Fruit fly (Drosophila melanogaster) Kc167 (cell line): Measurements from ENCODE around the gene CG6083.
"Not testable (repeated sequence)": the region's sequence is repeated elsewhere in the genome, so short reads cannot be mapped to it uniquely, and the experiment has no call there.

Source experiments
- Myc ChIP-seq: fragments of >200 bp; optimal IDR thresholded peaks from 2 replicates; lab custom pipeline; 2017; ENCODE audit warnings: missing external identifiers
- Sin3A ChIP-seq: fragments of >200 bp; optimal IDR thresholded peaks from 2 replicates; lab custom pipeline; 2018; ENCODE audit warnings: missing external identifiers
- h ChIP-seq: fragments of >200 bp; optimal IDR thresholded peaks from 3 replicates; lab custom pipeline; 2018; ENCODE audit warnings: missing external identifiers
- insv ChIP-seq: fragments of >200 bp; optimal IDR thresholded peaks from 3 replicates; lab custom pipeline; 2018; ENCODE audit warnings: missing external identifiers
- psq ChIP-seq: fragments of >200 bp; optimal IDR thresholded peaks from 2 replicates; lab custom pipeline; 2017; ENCODE audit warnings: missing external identifiers
- ttk ChIP-seq: sonication (Bioruptor generic); optimal IDR thresholded peaks from 2 replicates; lab custom pipeline; 2017; ENCODE audit warnings: missing external identifiers

The CG6083 gene

DNA sequence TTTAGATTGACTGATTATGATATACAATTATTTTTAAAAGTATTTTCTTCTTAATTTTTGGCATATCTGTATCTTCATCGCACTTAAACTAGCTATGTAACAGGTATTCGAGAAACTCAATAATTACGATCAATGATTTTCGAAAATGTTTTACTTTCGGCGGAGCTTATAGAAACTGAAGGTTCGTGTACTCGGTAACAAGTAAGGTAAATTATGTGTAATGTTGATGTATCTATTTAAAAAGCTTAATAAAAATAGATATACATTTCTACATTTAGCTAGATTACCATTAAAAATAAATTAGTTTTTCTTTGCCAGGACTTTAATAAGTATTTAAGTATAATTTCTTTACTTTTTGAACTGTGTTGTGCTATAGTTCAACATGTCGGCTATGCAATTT is 47.1 kb downstream of the CG6083 start:
- TF ChIP-seq ttk (lab: Kevin White, UChicago) (no peak), psq (lab: Kevin White, UChicago) (no peak), h (lab: Kevin White, UChicago) (no peak), insv (no peak)

dm6 chr3L:11578211-11578673 is 47.7 kb downstream of the CG6083 start, which contains the start of gene CG33270:
Gene CG33270 (minus strand): TSS chr3L:11578623.
- TF ChIP-seq psq (lab: Kevin White, UChicago) (no peak), Sin3A (lab: Kevin White, UChicago) (no peak), h (lab: Kevin White, UChicago) (no peak), insv (no peak), Myc (lab: Kevin White, UChicago) (no peak), ttk (lab: Kevin White, UChicago) (no peak)

DNA sequence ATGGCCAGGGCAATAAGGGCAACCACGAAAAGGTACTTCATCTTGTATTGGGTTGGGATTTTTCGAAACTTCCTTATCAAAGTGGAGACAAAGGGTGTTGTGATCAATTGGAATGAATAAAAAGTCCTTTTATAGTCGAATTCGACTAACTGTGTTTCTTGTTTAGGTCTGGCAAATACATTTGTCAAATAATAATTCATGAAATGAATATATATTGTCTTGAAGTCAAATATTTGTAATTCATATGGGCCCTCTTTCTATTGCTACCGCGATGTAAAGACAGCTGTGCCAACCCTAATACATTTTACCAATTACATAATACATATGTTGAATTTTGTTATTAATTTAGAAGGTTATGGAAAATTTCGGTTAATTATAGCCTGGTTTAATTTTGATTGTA is 48.5 kb downstream of the CG6083 start, which contains the start of gene CG33271:
CG33271 (minus strand) TSS at position 101 of the 400 bp plus-strand sequence.
- no peak for TF ChIP-seq ttk (lab: Kevin White, UChicago)
- no peak for TF ChIP-seq h (lab: Kevin White, UChicago)
- TF ChIP-seq psq (lab: Kevin White, UChicago) = no peak
- no peak for TF ChIP-seq insv
- TF ChIP-seq Myc (lab: Kevin White, UChicago) = no peak
- TF ChIP-seq Sin3A (lab: Kevin White, UChicago) = no peak

- not testable (repeated sequence) for TF ChIP-seq insv; h (lab: Kevin White, UChicago); Sin3A (lab: Kevin White, UChicago)
Measured at dm6 chr3L:11576944-11577343, 49.0 kb downstream of the CG6083 start, which contains the start of gene CG33489. Gene CG33489 (minus strand): TSS chr3L:11577044.

DNA sequence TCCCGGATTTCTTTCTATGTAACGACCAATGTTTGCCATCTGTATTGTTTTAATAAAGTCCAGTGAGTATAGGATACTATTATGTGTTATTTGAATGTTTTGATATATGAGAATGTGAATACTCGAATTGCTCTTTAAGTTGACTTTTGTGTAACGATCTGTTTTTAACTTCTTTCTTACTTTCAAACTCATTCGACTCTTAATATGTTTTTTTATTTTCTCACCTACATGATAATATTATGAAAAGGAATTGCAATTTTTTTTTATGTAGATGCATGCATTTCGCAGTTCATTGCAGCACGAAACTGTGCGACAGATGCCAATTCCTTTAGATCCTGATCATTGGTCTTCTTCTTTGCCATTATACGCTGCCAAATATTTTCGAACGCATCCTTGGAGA is 51.4 kb downstream of the CG6083 start, which contains the start of gene CG33490:
CG33490 (minus strand) TSS at position 101 of the 400 bp plus-strand sequence.
- TF ChIP-seq insv = no peak
- TF ChIP-seq Sin3A (lab: Kevin White, UChicago) = no peak
- no peak for TF ChIP-seq h (lab: Kevin White, UChicago)
- no peak for TF ChIP-seq ttk (lab: Kevin White, UChicago)
